Worm (Caenorhabditis elegans): ENCODE measurements around the gene meg-4.

- TF ChIP-seq pha-4 (tag; optimal IDR thresholded peaks at IDR 0.05) = no peak
- TF ChIP-seq nhr-237 (tag; optimal IDR thresholded peaks at IDR 0.05) = no peak
- TF ChIP-seq unc-62 (GFP tag; optimal IDR thresholded peaks at IDR 0.05) = no peak
- no peak for TF ChIP-seq unc-39 (tag; optimal IDR thresholded peaks at IDR 0.05)
- no peak for TF ChIP-seq hlh-1 (tag; optimal IDR thresholded peaks at IDR 0.05)
- no peak for TF ChIP-seq sem-2 (GFP tag; optimal IDR thresholded peaks at IDR 0.05)
Observed at ce11 chrX:1718479-1718878, 35.7 kb downstream of the meg-4 start, which contains the start of gene fbxa-53.

All from whole organism, mixed stage, embryonic.